Worm (Caenorhabditis elegans) whole organism, early embryonic: ENCODE measurements around the gene mob-2.

Source experiments
- B0310.2 ChIP-seq: sonication (generic microtip); optimal IDR thresholded peaks from 2 replicates; lab custom pipeline; 2016; ENCODE audit warnings: mild to moderate bottlenecking, missing genetic modification characterization, missing compliant biosample characterization
- F13C5.2 ChIP-seq: sonication (generic microtip); optimal IDR thresholded peaks from 2 replicates; lab custom pipeline; 2017; ENCODE audit warnings: mild to moderate bottlenecking, missing genetic modification characterization, inconsistent platforms, missing compliant biosample characterization
- aly-1 ChIP-seq: sonication (generic microtip); optimal IDR thresholded peaks from 2 replicates; lab custom pipeline; 2016; ENCODE audit warnings: missing genetic modification characterization, missing compliant biosample characterization
- ama-1 ChIP-seq: fragments of 150-350 bp; optimal IDR thresholded peaks from 2 replicates; lab custom pipeline; 2014
- ceh-13 ChIP-seq: fragments of 200-800 bp; sonication (Bioruptor generic); optimal IDR thresholded peaks from 2 replicates; lab custom pipeline; 2018; ENCODE audit warnings: mild to moderate bottlenecking, missing genetic modification characterization, missing compliant biosample characterization
- ceh-36 ChIP-seq: sonication (generic microtip); optimal IDR thresholded peaks from 2 replicates; lab custom pipeline; 2016; ENCODE audit warnings: missing genetic modification characterization, inconsistent platforms, missing compliant biosample characterization
- ets-7 ChIP-seq: sonication (generic microtip); optimal IDR thresholded peaks from 2 replicates; lab custom pipeline; 2016; ENCODE audit warnings: missing genotype, missing genetic modification characterization, missing compliant biosample characterization
- flt-1 ChIP-seq: fragments of 200-800 bp; sonication (Bioruptor generic); IDR thresholded peaks from 2 replicates; pipeline ENCODE4 v1.3.6; 2022; ENCODE audit warnings: missing genetic modification characterization, missing compliant biosample characterization
- hmbx-1 ChIP-seq: sonication (generic microtip); optimal IDR thresholded peaks from 2 replicates; lab custom pipeline; 2016; ENCODE audit warnings: mild to moderate bottlenecking, missing genetic modification characterization, missing compliant biosample characterization
- hmg-4 ChIP-seq: fragments of 200-800 bp; sonication (Bioruptor generic); optimal IDR thresholded peaks from 2 replicates; lab custom pipeline; 2018; ENCODE audit warnings: mild to moderate bottlenecking, missing genetic modification characterization, missing compliant biosample characterization
- hnd-1 ChIP-seq: sonication (generic microtip); optimal IDR thresholded peaks from 2 replicates; lab custom pipeline; 2016; ENCODE audit warnings: missing genetic modification characterization, missing compliant biosample characterization
- pes-1 ChIP-seq: fragments of 200-800 bp; sonication (Bioruptor generic); IDR thresholded peaks from 2 replicates; pipeline ENCODE4 v1.3.6; 2022; ENCODE audit warnings: missing genetic modification reagents, missing genetic modification characterization, missing compliant biosample characterization
- scrt-1 ChIP-seq: fragments of 200-800 bp; sonication (Bioruptor generic); IDR thresholded peaks from 2 replicates; pipeline ENCODE4 v1.3.6; 2022; ENCODE audit warnings: missing genetic modification characterization, missing compliant biosample characterization
- sea-1 ChIP-seq: fragments of 200-800 bp; sonication (Bioruptor generic); conservative IDR thresholded peaks from 2 replicates; pipeline ENCODE4 v1.3.6; 2022; ENCODE audit warnings: missing genetic modification characterization, missing compliant biosample characterization
- tbx-11 ChIP-seq: fragments of 200-800 bp; sonication (Bioruptor generic); IDR thresholded peaks from 2 replicates; pipeline ENCODE4 v1.3.6; 2022; ENCODE audit warnings: missing genetic modification characterization, missing compliant biosample characterization
- tbx-37 ChIP-seq: fragments of 200-800 bp; sonication (Bioruptor generic); conservative IDR thresholded peaks from 2 replicates; pipeline ENCODE4 v1.3.6; 2022; ENCODE audit warnings: missing genetic modification reagents, missing genetic modification characterization, missing compliant biosample characterization
- tra-4 ChIP-seq: sonication (generic microtip); optimal IDR thresholded peaks from 2 replicates; lab custom pipeline; 2017; ENCODE audit warnings: missing genetic modification characterization, missing compliant biosample characterization

The mob-2 gene

ce11 chrX:13202312-13202711 lies 32.4 kb upstream of the mob-2 start:
- TF ChIP-seq tbx-11, result no peak
- TF ChIP-seq scrt-1 (GFP tag; lab: Robert Waterston, UW), result no peak
- no peak for TF ChIP-seq aly-1 (tag; lab: Kevin White, UChicago)
- no peak for TF ChIP-seq F13C5.2 (tag; lab: Kevin White, UChicago)
- TF ChIP-seq hmg-4 (GFP tag; lab: Kevin White, UChicago), result no peak
- TF ChIP-seq hmbx-1 (tag; lab: Kevin White, UChicago), result no peak
- TF ChIP-seq ets-7 (tag; lab: Kevin White, UChicago), result no peak
- no peak for TF ChIP-seq hnd-1
- TF ChIP-seq B0310.2 (tag; lab: Kevin White, UChicago), result no peak

ce11 chrX:13201401-13201800 lies 31.5 kb upstream of the mob-2 start, which contains the start of gene unc-9:
unc-9 (plus strand) TSS chrX:13201770.
- TF ChIP-seq flt-1 (no peak), aly-1 (tag; lab: Kevin White, UChicago) (no peak), scrt-1 (GFP tag; lab: Robert Waterston, UW) (no peak), F13C5.2 (tag; lab: Kevin White, UChicago) (no peak), sea-1 (no peak), tbx-11 (no peak), hnd-1 (no peak), ceh-36 (tag; lab: Kevin White, UChicago) (no peak), pes-1 (no peak), ceh-13 (GFP tag; lab: Kevin White, UChicago) (no peak), tra-4 (tag; lab: Kevin White, UChicago) (no peak), hmg-4 (GFP tag; lab: Kevin White, UChicago) (no peak), tbx-37 (GFP tag; lab: Robert Waterston, UW) (no peak)

DNA sequence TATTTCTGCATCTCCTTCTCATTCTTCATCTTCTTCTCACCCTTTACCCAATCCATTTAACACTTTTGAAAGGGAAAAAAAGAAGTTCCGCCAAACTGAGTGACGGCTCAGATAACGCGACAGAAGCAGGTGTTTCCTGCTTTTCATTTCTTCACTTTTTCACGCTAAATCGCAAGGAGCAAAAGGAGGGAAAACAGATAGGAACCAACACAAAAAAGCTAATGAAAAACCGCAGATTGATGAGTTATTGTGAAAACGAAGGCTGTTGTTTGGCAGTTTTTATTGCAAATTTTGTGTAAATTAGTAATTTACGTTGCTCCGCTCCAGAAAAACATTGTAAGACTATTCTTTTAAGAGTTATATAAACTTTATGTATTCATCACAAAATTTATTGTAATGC lies 30.4 kb upstream of the mob-2 start:
- TF ChIP-seq F13C5.2 (tag; lab: Kevin White, UChicago) (no peak), hmbx-1 (tag; lab: Kevin White, UChicago) (no peak), hmg-4 (GFP tag; lab: Kevin White, UChicago) (no peak), ceh-36 (tag; lab: Kevin White, UChicago) (no peak), aly-1 (tag; lab: Kevin White, UChicago) (no peak), tra-4 (tag; lab: Kevin White, UChicago) (no peak), ceh-13 (GFP tag; lab: Kevin White, UChicago) (no peak), scrt-1 (GFP tag; lab: Robert Waterston, UW) (no peak), pes-1 (no peak), sea-1 (no peak), ets-7 (tag; lab: Kevin White, UChicago) (no peak), flt-1 (no peak), ama-1 (lab: Kevin White, UChicago) (no peak), B0310.2 (tag; lab: Kevin White, UChicago) (no peak), tbx-37 (GFP tag; lab: Robert Waterston, UW) (no peak), hnd-1 (no peak), tbx-11 (no peak)

ce11 chrX:13198134-13198533 lies 28.3 kb upstream of the mob-2 start:
- TF ChIP-seq ceh-13 (GFP tag; lab: Kevin White, UChicago) (no peak), pes-1 (no peak), hmbx-1 (tag; lab: Kevin White, UChicago) (no peak), hmg-4 (GFP tag; lab: Kevin White, UChicago) (no peak), hnd-1 (no peak), flt-1 (no peak), scrt-1 (GFP tag; lab: Robert Waterston, UW) (no peak), B0310.2 (tag; lab: Kevin White, UChicago) (no peak), tbx-37 (GFP tag; lab: Robert Waterston, UW) (no peak), tbx-11 (no peak), ama-1 (lab: Kevin White, UChicago) (no peak)

- TF ChIP-seq ama-1 (lab: Kevin White, UChicago) (no peak), hmg-4 (GFP tag; lab: Kevin White, UChicago) (no peak), flt-1 (no peak), tbx-11 (no peak)
These were observed 21.0 kb upstream of the mob-2 start, which contains the start of gene gpa-6 for ce11 chrX:13190912-13191311. gpa-6 (plus strand) TSS chrX:13191212.

ce11 chrX:13189861-13190260 lies 20.0 kb upstream of the mob-2 start, which contains the start of gene cwp-5:
cwp-5 (minus strand) TSS chrX:13189961.
- no peak for TF ChIP-seq pes-1
- TF ChIP-seq sea-1, result no peak
- TF ChIP-seq flt-1, result no peak
- no peak for TF ChIP-seq tra-4 (tag; lab: Kevin White, UChicago)
- no peak for TF ChIP-seq hmbx-1 (tag; lab: Kevin White, UChicago)

DNA sequence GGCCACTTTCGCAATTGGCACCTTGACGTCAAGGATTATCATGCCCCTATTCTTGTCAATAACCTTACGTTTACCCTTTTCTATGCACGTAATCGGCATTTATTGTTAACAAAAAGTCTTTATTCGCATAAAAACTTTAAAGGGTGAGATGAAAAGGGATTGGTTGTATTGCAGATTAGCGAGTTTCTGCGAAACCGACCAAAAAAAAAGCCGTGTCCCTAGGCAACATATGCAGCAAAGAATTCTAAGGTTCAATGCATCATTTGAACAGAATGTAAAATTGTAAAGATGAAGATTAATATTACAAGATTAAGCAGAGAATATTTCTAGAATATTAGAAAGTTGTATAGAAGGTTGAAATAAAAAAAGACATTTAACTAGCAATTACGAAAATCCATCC lies 12.1 kb upstream of the mob-2 start:
- TF ChIP-seq scrt-1 (GFP tag; lab: Robert Waterston, UW) (no peak), hmg-4 (GFP tag; lab: Kevin White, UChicago) (no peak), flt-1 (no peak), tbx-37 (GFP tag; lab: Robert Waterston, UW) (no peak)

ce11 chrX:13178347-13178746 lies 8.5 kb upstream of the mob-2 start, which contains the start of gene nlp-3:
nlp-3 (minus strand) TSS chrX:13178447.
- TF ChIP-seq ama-1 (lab: Kevin White, UChicago), result no peak
- no peak for TF ChIP-seq tbx-11

DNA sequence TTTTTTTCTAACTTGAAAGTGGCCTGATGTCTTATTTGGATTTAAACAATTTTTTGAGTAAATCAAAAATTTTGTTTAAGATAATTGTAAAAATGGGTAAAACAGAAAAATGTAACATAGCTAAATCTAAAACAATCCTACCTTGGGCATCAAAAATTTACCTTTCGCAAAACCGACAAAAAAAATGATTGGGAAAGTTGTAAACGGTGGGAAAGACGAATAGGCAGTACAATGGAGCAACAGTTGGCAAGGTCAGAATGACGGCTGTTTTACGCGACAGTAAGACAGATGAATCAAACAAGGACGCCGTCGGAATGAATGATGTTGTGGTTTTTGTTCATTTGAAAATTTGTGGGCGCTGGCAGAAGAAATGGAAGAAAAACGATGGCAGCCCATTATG lies 4.6 kb upstream of the mob-2 start:
- TF ChIP-seq ama-1 (lab: Kevin White, UChicago), result no peak
- no peak for TF ChIP-seq scrt-1 (GFP tag; lab: Robert Waterston, UW)
- no peak for TF ChIP-seq hnd-1
